Fruit fly (Drosophila melanogaster): ENCODE measurements around the gene Alg10.

The Alg10 gene

DNA sequence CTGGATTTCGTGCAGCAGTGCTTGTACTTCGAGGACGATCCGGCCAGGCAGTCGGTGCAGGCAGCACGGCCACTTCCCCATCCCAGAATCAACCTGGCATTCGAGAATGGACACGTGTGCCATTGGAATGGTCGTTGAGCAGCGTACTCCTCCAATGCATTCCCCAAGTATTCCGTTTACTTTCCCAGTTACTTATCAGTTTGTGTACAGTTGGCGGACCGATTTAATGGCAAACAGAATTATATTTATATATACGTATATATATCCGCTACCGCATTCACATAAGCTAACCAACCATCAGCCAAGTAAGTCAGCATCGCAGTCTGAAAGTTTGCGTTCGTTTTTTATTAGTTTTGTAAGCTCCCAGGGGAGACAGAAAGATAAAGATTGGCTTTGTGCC is 48.9 kb downstream of the Alg10 start:
- TF ChIP-seq CG11617 (GFP tag; optimal IDR thresholded peaks at IDR 0.05) (no peak), CG7045 (GFP tag; optimal IDR thresholded peaks at IDR 0.05) (no peak), kay (GFP tag; ENCODE audit: borderline replicate concordance) (peak; percentile 88), CG12768 (GFP tag; optimal IDR thresholded peaks at IDR 0.05) (peak; percentile 12), CG5204 (GFP tag; optimal IDR thresholded peaks at IDR 0.05) (no peak), cic (GFP tag; optimal IDR thresholded peaks at IDR 0.05) (peak; percentile 68), toe (GFP tag; optimal IDR thresholded peaks at IDR 0.05) (no peak)

DNA sequence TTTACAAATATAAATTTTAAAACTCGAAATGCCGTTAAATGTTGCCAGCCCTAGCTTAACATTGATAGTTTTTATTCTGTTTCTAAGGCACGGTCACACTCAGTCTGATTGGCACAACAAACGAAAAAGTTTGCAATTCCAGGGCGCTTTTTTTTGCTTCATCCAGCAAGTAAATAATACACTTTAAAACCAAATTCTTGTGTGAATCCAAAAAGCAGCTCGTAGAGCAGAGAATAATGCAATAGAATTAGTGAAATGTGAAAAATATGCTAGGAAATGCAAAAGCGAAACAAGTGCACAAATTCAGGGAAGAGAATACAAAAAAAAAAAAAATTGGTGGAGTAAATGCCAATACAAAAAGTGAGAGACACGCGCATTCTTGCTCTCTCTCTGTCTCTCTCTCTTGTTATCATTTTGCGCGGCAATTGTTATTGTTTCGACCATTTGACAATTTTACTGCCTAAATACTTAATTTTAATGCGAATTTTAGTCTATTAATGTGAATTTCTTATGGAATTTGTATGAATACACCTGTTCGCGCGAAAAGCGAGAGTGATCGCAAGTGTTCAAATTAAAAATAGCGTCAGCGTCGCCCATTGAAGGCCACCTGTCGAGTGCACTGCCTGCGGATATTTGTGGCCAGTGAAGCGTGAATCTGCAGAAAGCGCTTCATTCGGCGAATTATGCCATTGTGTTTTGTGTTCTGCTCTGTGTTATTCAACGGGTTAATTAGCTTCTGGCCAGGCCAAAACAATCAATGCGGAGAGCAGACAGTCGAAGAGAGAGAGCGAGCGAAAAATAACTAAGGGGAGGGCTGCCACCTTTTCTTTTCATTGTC is 49.9 kb downstream of the Alg10 start, which contains the start of gene CG42671:
Gene CG42671, plus strand, starts transcription at position 100 of the 838 bp plus-strand sequence.
- TF ChIP-seq ovo (GFP tag; optimal IDR thresholded peaks at IDR 0.05) (no peak), CG11617 (GFP tag; optimal IDR thresholded peaks at IDR 0.05) (no peak), CG14711 (tag; optimal IDR thresholded peaks at IDR 0.05) (no peak), CG1620 (GFP tag; optimal IDR thresholded peaks at IDR 0.05) (peak; percentile 48), bab1 (GFP tag; optimal IDR thresholded peaks at IDR 0.05) (peak; percentile 50), CG33017 (tag; optimal IDR thresholded peaks at IDR 0.05) (peak; percentile 7), CG7101 (tag; optimal IDR thresholded peaks at IDR 0.05) (peak; percentile 4), kay (GFP tag; ENCODE audit: borderline replicate concordance) (peak; percentile 27), Hr96 (GFP tag; optimal IDR thresholded peaks at IDR 0.05) (no peak), Mnt (GFP tag; optimal IDR thresholded peaks at IDR 0.05) (peak; percentile 55), cic (GFP tag; optimal IDR thresholded peaks at IDR 0.05) (peak; percentile 29), tj (GFP tag; optimal IDR thresholded peaks at IDR 0.05) (peak; percentile 67)

DNA sequence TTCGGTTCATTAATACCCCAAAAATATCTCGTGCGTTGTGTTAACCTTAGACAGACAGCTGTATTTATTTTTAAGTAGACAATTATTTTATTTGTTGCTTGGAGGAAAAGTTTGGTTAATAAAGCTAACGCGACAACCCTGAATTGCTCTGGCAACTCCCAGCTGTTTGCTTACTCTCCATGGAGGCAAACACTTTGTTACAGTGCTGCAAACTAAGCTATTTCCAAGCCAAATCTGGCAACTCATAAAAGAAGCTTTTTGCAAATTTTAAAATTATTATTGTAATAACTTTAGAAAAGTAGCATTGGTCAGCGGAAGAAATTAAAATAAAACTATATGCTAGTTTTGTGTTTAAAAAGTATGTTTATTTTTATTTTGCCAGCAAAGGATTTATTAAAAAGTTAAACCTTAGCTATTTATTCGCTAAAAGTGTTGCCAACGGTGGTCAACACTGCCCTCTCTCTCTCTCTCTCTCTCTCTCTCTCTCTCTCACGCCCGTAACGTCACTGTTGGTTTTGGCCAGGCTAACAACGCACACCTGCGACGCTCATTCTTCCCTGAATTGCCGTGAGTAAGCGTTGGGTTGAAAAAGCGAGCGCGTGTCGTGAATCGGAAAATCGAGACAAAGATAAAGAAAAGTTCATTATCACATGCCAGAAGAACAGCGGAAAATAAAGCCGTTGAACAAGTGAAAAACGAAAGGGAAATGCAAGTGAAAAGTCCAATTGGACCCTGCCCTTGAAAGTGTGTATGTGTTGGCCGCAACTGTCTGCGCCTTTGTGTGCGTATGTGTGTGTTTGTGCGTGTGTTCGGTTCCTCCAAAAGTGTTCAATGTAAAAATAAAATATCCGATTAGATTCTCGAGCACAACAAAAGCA is 50.7 kb downstream of the Alg10 start:
- TF ChIP-seq Hr96 (GFP tag; optimal IDR thresholded peaks at IDR 0.05) (peak; percentile 69), ovo (GFP tag; optimal IDR thresholded peaks at IDR 0.05) (no peak), CG7045 (GFP tag; optimal IDR thresholded peaks at IDR 0.05) (peak; percentile 81), Mnt (GFP tag; optimal IDR thresholded peaks at IDR 0.05) (peak; percentile 60), Crg-1 (GFP tag; optimal IDR thresholded peaks at IDR 0.05) (peak; percentile 79), kay (GFP tag; ENCODE audit: borderline replicate concordance) (peak; percentile 96), tj (GFP tag; optimal IDR thresholded peaks at IDR 0.05) (no peak), CG1620 (GFP tag; optimal IDR thresholded peaks at IDR 0.05) (no peak), cic (GFP tag; optimal IDR thresholded peaks at IDR 0.05) (peak; percentile 64), CG11617 (GFP tag; optimal IDR thresholded peaks at IDR 0.05) (peak; percentile 77), pad (GFP tag; optimal IDR thresholded peaks at IDR 0.05) (peak; percentile 62), toe (GFP tag; optimal IDR thresholded peaks at IDR 0.05) (peak; percentile 74), CG7101 (tag; optimal IDR thresholded peaks at IDR 0.05) (peak; percentile 88), bab1 (GFP tag; optimal IDR thresholded peaks at IDR 0.05) (peak; percentile 88), CG5204 (GFP tag; optimal IDR thresholded peaks at IDR 0.05) (no peak), CG33017 (tag; optimal IDR thresholded peaks at IDR 0.05) (peak; percentile 89), CG12768 (GFP tag; optimal IDR thresholded peaks at IDR 0.05) (peak; percentile 85), cnc (optimal IDR thresholded peaks at IDR 0.05) (no peak), CG14711 (tag; optimal IDR thresholded peaks at IDR 0.05) (peak; percentile 99), Clk (GFP tag; optimal IDR thresholded peaks at IDR 0.05) (peak; percentile 79)

DNA sequence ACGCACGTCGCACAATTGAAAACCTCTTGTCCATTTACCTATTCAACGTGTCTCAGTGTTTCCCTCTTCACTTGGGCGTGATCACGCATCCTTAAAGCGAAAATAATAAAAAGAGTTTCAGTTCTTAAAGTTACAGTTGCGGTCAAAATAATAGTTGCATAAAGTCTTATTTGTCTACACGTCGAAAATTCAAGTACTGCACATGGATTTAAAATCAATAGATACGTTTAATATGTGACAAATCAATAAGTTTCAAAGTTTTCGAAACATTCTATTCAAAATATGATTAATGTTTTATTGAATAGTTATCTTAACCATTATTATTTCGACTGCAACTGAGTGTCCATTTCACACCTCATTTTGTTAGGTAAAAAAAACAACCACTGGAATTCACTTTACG is 51.4 kb downstream of the Alg10 start:
- TF ChIP-seq Clk (GFP tag; optimal IDR thresholded peaks at IDR 0.05) = no peak
- TF ChIP-seq CG33017 (tag; optimal IDR thresholded peaks at IDR 0.05) = no peak
- TF ChIP-seq Crg-1 (GFP tag; optimal IDR thresholded peaks at IDR 0.05) = no peak
- no peak for TF ChIP-seq kay (GFP tag; ENCODE audit: borderline replicate concordance)
- no peak for TF ChIP-seq Hr96 (GFP tag; optimal IDR thresholded peaks at IDR 0.05)
- TF ChIP-seq CG7045 (GFP tag; optimal IDR thresholded peaks at IDR 0.05) = no peak
- TF ChIP-seq CG14711 (tag; optimal IDR thresholded peaks at IDR 0.05) = no peak
- TF ChIP-seq tj (GFP tag; optimal IDR thresholded peaks at IDR 0.05) = no peak
- no peak for TF ChIP-seq bab1 (GFP tag; optimal IDR thresholded peaks at IDR 0.05)
- no peak for TF ChIP-seq cic (GFP tag; optimal IDR thresholded peaks at IDR 0.05)
- no peak for TF ChIP-seq pad (GFP tag; optimal IDR thresholded peaks at IDR 0.05)
- TF ChIP-seq toe (GFP tag; optimal IDR thresholded peaks at IDR 0.05) = no peak
- no peak for TF ChIP-seq CG12768 (GFP tag; optimal IDR thresholded peaks at IDR 0.05)
